Worm (Caenorhabditis elegans) whole organism, late embryonic: ENCODE results near the gene srsx-9.

ENCODE experiments used
- K02D7.2 ChIP-seq: sonication (generic microtip); optimal IDR thresholded peaks from 2 replicates; lab custom pipeline; 2017; ENCODE audit warnings: mild to moderate bottlenecking, missing genetic modification characterization, missing compliant biosample characterization
- ahr-1 ChIP-seq: sonication (generic microtip); optimal IDR thresholded peaks from 2 replicates; lab custom pipeline; 2016; ENCODE audit warnings: missing genetic modification characterization, missing compliant biosample characterization
- ceh-34 ChIP-seq: sonication (generic microtip); optimal IDR thresholded peaks from 2 replicates; lab custom pipeline; 2016; ENCODE audit warnings: mild to moderate bottlenecking, missing genetic modification characterization, missing compliant biosample characterization
- elt-2 ChIP-seq: sonication (generic microtip); optimal IDR thresholded peaks from 2 replicates; lab custom pipeline; 2016; ENCODE audit warnings: missing genetic modification reagents, missing genetic modification characterization, missing compliant biosample characterization
- gmeb-2 ChIP-seq: sonication (generic microtip); optimal IDR thresholded peaks from 2 replicates; lab custom pipeline; 2016; ENCODE audit warnings: missing genetic modification characterization, inconsistent platforms, missing compliant biosample characterization
- hlh-13 ChIP-seq: fragments of 200-800 bp; sonication (Bioruptor generic); optimal IDR thresholded peaks from 2 replicates; lab custom pipeline; 2018; ENCODE audit warnings: mild to moderate bottlenecking, missing genetic modification characterization, missing compliant biosample characterization
- hlh-15 ChIP-seq: sonication (generic microtip); optimal IDR thresholded peaks from 2 replicates; lab custom pipeline; 2016; ENCODE audit warnings: missing genetic modification characterization, missing compliant biosample characterization
- hlh-30 ChIP-seq: sonication (generic microtip); optimal IDR thresholded peaks from 2 replicates; lab custom pipeline; 2017; ENCODE audit warnings: antibody characterized with exemption, missing genetic modification characterization, missing compliant biosample characterization; ENCODE audit not compliant: insufficient read depth
- nhr-232 ChIP-seq: sonication (generic microtip); optimal IDR thresholded peaks from 2 replicates; lab custom pipeline; 2016; ENCODE audit warnings: missing genetic modification characterization, missing compliant biosample characterization
- pax-1 ChIP-seq: fragments of 150-350 bp; optimal IDR thresholded peaks from 2 replicates; lab custom pipeline; 2014; ENCODE audit warnings: missing biosample characterization, missing genetic modification characterization
- pha-4 ChIP-seq: fragments of 150-350 bp; optimal IDR thresholded peaks from 2 replicates; lab custom pipeline; 2018; ENCODE audit warnings: missing biosample characterization, missing genetic modification reagents, missing genetic modification characterization
- tbx-2 ChIP-seq: sonication (generic microtip); optimal IDR thresholded peaks from 2 replicates; lab custom pipeline; 2016; ENCODE audit warnings: missing genetic modification characterization, missing compliant biosample characterization
- unc-55 ChIP-seq: sonication (generic microtip); optimal IDR thresholded peaks from 2 replicates; lab custom pipeline; 2017; ENCODE audit warnings: missing biosample characterization, missing genetic modification reagents, missing genetic modification characterization

DNA sequence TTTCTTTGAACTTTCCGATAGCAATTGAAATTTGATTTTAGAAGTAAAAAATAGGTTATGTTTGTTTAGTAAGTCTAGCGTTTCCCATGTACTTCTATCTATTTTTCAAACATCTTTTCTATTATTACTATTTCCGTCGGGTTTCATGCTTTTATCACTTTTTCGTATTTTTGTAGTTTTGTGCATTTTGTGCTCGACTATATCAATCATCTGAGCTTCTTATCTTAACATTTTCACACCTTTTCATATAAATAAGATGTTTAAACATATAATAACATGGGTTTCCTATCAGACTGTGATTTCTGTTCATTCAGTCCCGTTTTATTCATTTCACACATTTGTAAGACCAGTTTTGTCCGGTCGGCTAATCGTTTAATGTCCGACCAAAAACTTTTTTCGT, 45.2 kb upstream of the srsx-9 start:
- TF ChIP-seq ahr-1 (tag; lab: Kevin White, UChicago) (no peak), hlh-30 (tag; lab: Kevin White, UChicago) (no peak), ceh-34 (tag; lab: Kevin White, UChicago) (no peak), elt-2 (tag; lab: Kevin White, UChicago) (no peak), pax-1 (tag; lab: Kevin White, UChicago) (no peak), gmeb-2 (no peak), pha-4 (tag; lab: Kevin White, UChicago) (no peak), unc-55 (GFP tag; lab: Kevin White, UChicago) (no peak), hlh-13 (GFP tag; lab: Kevin White, UChicago) (no peak), nhr-232 (tag; lab: Kevin White, UChicago) (no peak), hlh-15 (tag; lab: Kevin White, UChicago) (no peak), tbx-2 (no peak), K02D7.2 (no peak)
